Fruit fly (Drosophila melanogaster): ENCODE results near the gene Aasdh.

DNA sequence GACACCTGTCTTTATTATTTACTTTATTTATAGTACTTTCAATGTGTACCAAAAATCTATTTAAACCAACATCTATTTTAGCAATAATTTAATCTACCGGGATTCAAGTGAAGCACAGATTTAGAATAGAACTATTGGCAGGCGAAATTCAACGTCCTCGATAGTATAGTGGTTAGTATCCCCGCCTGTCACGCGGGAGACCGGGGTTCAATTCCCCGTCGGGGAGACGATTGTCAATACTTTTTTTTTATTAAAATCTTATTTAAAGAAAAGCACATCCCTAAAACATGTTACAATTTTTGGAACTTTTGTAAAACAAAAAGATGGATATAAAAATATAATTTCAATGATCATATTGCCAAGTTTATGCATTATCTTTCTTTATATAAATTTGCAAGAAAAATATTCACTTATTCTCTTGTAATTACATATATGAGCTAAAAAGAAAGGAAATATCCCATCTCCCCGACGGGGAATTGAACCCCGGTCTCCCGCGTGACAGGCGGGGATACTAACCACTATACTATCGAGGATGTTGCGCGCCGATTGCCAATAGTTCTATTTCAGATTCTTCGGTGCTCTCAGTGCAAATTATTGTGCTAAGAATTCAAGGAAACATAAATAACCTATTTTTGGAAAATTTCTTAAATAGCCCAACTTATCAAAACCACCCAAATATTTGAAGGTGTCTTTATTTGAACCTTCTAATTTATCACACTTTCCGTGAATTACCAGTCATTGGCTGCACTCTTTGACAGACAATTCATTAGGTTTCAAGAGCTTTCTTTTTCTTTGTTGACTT lies 32.4 kb upstream of the Aasdh start, which contains the start of gene CG43796:
- TF ChIP-seq psq (optimal IDR thresholded peaks at IDR 0.05) = no peak
- no peak for TF ChIP-seq Sin3A (optimal IDR thresholded peaks at IDR 0.05)
- no peak for TF ChIP-seq Myc (optimal IDR thresholded peaks at IDR 0.05)
- no peak for TF ChIP-seq h (optimal IDR thresholded peaks at IDR 0.05)
- no peak for TF ChIP-seq insv (optimal IDR thresholded peaks at IDR 0.05)
- TF ChIP-seq ttk (optimal IDR thresholded peaks at IDR 0.05) = no peak

All from Kc167 (cell line).